Worm (Caenorhabditis elegans): ENCODE measurements around the gene F32F2.4.

ce11 chrV:13298706-13299105 lies 22.6 kb downstream of the F32F2.4 start:
- TF ChIP-seq tab-1 (GFP tag; IDR thresholded peaks at IDR 0.05) (no peak), cog-1 (tag; optimal IDR thresholded peaks at IDR 0.05) (no peak), ztf-29 (GFP tag; IDR thresholded peaks at IDR 0.05) (no peak), med-1 (GFP tag; optimal IDR thresholded peaks at IDR 0.05; ENCODE audit: insufficient read depth) (no peak), klf-2 (GFP tag; conservative IDR thresholded peaks at IDR 0.05) (no peak), ztf-23 (GFP tag; IDR thresholded peaks at IDR 0.05) (no peak), T22C8.4 (GFP tag; IDR thresholded peaks at IDR 0.05) (no peak), ref-1 (GFP tag; conservative IDR thresholded peaks at IDR 0.05) (no peak)
